Fruit fly (Drosophila melanogaster) whole organism: ENCODE results near the gene CG43844.

Experiments used
- CG8478 ChIP-seq: fragments of >200 bp; optimal IDR thresholded peaks from 2 replicates; lab custom pipeline; 2018; ENCODE audit warnings: inconsistent platforms
- Dll ChIP-seq: fragments of >200 bp; optimal IDR thresholded peaks from 2 replicates; lab custom pipeline; 2017
- EcR ChIP-seq, 2 experiments: fragments of >200 bp; optimal IDR thresholded peaks; 2 replicates each; lab custom pipeline; 2017; ENCODE audit warnings: missing biosample characterization in 2 of 2, missing genetic modification characterization in 2 of 2, missing genetic modification reagents in 2 of 2
- pan ChIP-seq: fragments of >200 bp; optimal IDR thresholded peaks from 2 replicates; lab custom pipeline; 2017
- psq ChIP-seq: fragments of >200 bp; optimal IDR thresholded peaks from 2 replicates; lab custom pipeline; 2017
- usp ChIP-seq: fragments of >200 bp; optimal IDR thresholded peaks from 2 replicates; lab custom pipeline; 2017; ENCODE audit warnings: missing biosample characterization, missing genetic modification characterization, mixed read lengths

The CG43844 gene

DNA sequence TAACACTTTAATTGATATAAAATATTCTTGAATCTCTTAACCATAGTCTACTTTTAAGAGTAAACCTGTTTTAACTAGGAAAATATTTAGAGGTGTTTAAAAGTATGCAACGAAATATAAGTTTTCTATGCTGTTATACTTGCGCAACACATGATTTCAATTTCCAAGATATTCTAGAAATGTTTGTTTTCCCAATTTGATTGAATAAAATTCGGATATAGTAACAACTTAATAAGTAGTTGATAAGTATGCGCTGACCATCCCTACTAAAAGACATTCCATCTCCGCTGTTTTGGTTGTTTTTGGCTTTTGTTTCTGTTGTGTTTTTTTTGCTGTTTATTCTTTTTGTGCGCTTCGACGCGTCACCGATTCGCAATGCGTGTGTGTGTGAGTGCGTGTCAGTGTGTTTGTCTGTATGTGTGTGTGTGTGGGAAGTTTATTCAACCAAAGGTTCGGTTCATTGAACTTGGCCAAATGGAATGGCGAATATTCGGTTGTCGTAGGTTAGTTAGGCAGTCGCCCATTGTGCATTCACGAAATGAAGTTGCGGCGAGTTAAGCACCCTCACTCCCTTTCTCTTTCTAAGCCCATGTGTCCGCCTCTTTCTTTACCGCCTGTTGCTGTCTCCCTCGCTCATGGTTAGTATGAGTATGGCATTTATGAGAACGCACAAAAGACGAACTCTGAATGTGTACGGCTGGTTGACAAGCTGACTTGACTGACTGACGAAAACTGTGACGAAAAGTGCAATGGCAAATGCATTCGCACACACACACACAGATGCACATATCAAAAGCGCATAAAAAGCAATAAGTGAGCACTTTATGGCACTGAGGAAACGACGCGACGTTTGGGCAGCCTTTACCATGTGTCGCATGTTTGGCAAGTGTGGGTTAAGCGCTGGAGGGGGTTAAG lies 6.9 kb downstream of the CG43844 start:
- TF ChIP-seq EcR (GFP tag; optimal IDR thresholded peaks at IDR 0.05; lab: Kevin White, UChicago) (peak; percentile 77 to 82), usp (no peak)

DNA sequence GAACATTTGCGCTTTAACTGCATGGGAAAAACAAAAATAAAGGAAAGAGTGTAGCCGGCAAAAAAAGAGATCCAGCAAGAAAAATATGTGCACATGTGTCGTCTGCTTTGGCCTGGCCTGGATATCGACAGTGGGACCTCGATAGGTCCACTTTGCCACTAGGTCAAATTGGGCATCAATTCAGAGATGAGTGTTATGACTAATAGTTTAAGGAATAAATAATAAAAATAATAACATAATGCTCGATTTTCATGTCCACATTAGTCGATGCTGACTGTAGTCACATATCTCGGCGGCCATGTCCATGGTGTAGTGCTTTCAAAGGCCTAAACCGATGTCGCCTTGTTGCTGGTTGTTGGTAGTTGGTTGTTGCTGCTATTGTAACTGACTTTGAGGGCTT lies 8.2 kb downstream of the CG43844 start:
- no peak for TF ChIP-seq pan (lab: Kevin White, UChicago)

DNA sequence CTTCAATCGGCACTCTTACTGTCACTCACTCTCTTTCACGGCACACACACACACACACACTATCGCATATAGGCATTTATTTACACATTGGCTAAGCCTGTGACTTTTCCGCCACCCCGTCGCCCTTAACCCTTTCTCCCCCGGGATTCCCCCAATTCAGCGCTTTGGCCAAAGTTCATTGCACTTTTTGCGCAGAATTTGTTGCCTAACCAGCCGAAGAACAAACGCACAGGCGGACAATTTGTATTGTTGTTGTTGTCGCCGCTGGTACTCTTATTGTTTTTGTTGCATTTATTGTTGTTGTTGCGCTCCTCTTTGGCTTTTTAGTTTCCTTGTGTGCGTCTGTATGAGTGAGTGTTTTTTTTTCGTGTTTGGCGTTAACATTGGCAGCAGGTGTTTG lies 9.4 kb downstream of the CG43844 start:
- TF ChIP-seq usp, result no peak
- peak; percentile 59 to 85 for TF ChIP-seq EcR (GFP tag; optimal IDR thresholded peaks at IDR 0.05; lab: Kevin White, UChicago)

DNA sequence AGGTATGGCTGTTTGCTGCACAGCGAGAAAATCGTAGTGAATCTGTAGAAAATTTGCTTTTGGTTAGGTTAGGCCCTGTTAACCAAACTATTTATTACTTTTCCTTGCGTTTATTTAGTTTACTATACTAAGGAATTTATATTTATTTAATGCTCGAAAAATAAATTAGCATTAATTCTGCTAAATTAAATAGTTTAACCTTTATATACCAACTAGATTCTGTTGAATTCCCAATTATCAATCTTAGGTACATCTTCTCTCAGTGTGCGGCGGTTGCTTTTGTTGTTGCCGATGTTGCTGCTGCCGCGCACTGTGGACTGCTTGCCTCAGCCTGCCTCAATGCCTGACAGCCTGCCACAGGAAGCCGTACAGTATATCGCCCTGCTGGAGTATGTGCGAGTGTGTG lies 9.8 kb downstream of the CG43844 start:
- TF ChIP-seq EcR (GFP tag; optimal IDR thresholded peaks at IDR 0.05; lab: Kevin White, UChicago), result no peak
- TF ChIP-seq Dll (lab: Kevin White, UChicago), result no peak
- no peak for TF ChIP-seq usp
- TF ChIP-seq psq (lab: Kevin White, UChicago), result no peak
- no peak for TF ChIP-seq pan (lab: Kevin White, UChicago)
- TF ChIP-seq CG8478 (lab: Kevin White, UChicago), result no peak

DNA sequence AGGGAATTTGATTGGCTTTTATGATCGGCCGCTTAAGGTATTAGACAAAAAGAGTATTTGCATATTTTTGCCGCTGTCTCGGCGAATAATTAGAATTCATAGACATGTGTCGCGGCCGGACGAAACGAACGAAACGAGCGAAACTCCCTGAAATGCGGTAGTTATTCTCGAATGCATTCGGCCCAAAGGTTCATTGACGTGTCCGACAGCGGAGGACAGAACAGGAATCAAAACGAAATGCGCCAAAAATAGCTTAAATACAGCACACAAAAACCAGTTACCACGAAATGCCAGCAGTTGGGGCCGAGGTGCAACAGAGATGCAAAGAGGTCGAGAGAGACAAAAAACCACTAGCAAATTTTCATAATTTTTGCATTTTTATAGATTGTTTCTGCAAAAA lies 15.0 kb downstream of the CG43844 start:
- TF ChIP-seq usp (no peak), Dll (lab: Kevin White, UChicago) (no peak), psq (lab: Kevin White, UChicago) (no peak), pan (lab: Kevin White, UChicago) (no peak), CG8478 (lab: Kevin White, UChicago) (no peak), EcR (GFP tag; optimal IDR thresholded peaks at IDR 0.05; lab: Kevin White, UChicago) (peak; percentile 34 to 77)

DNA sequence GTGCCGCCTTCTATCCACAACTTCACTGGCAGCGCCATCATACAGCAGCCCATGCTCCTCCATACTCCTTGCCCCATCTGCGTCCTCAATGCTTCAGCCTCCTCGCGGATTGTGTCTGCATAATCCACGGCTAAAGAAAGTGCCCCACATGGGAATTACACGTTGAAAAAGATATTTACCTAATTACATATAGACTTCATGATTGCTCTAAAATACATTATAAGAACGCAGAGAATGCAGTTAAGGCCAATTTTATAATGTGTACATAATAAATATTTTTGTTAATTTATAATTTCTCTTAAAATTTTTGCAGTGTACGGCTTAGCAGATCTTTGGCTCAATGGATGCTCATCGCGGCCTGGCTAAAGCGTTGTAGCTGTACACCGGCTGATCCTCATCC lies 16.3 kb downstream of the CG43844 start:
- TF ChIP-seq psq (lab: Kevin White, UChicago) (no peak), CG8478 (lab: Kevin White, UChicago) (no peak), Dll (lab: Kevin White, UChicago) (no peak), pan (lab: Kevin White, UChicago) (no peak), usp (no peak), EcR (GFP tag; optimal IDR thresholded peaks at IDR 0.05; lab: Kevin White, UChicago) (no peak)

DNA sequence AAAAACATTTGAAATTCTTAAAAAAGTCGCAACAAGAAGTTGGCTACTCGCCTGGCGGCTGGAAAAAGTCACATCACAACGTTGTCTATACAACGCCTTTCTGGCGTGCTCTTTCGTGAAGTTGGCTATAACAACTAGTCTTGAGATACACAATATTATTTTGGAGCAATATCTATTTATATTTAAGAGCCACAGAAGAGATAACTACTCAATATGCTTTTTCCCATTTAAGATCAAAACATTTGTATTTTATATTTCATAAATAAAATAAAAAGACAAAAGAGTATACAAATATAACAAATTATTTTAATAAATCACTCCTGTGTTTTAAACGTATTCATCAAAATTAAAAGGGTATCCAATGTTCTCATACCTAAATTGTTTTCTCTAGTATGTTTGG lies 17.5 kb downstream of the CG43844 start:
- TF ChIP-seq EcR (GFP tag; optimal IDR thresholded peaks at IDR 0.05; lab: Kevin White, UChicago) (no peak), pan (lab: Kevin White, UChicago) (no peak), psq (lab: Kevin White, UChicago) (no peak), CG8478 (lab: Kevin White, UChicago) (no peak), Dll (lab: Kevin White, UChicago) (no peak), usp (no peak)

DNA sequence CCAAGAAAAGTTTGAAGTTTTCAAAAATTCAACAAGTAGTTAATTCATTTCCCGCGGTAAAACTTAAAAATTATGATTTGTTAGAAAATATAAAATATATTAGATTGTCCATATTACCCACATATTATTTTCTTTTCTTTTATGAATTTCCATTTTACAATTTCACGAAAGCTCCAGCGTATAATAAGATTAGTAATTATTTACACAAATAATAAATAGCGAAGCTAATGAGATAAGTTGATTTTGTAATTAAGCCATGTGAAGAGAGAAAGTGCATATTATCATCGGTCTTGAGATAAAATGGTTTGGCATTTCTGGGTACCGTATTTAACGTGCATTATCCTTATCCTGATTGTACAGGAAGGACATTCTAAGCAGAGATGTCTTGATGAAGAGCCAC lies 22.2 kb downstream of the CG43844 start, which contains the start of gene Qsox3:
TSS of gene Qsox3 (plus strand) at position 301 of the 400 bp plus-strand sequence.
- TF ChIP-seq usp (no peak), EcR (GFP tag; optimal IDR thresholded peaks at IDR 0.05; lab: Kevin White, UChicago) (no peak), CG8478 (lab: Kevin White, UChicago) (no peak), Dll (lab: Kevin White, UChicago) (no peak), psq (lab: Kevin White, UChicago) (no peak), pan (lab: Kevin White, UChicago) (no peak)

DNA sequence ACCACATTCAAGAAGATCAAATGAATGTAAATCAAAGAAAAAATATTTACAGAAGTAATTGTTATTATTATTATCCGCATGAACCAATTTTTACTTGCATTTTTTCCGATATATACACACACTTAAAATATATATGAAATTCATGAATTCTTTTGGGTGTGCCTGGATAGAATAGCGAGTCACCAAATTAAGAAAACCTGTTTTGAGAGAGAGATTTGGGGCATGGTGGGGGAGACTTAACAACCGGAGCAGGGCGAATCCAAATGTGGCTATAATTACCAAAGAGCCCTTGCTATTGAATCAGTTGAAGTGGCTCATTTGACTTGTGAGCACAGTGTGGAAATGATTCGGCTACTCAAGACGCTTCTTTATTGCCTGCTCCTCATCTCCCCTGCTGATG lies 24.1 kb downstream of the CG43844 start, which contains the start of gene Qsox2:
TSS of gene Qsox2 (plus strand) at position 301 of the 400 bp plus-strand sequence.
- TF ChIP-seq Dll (lab: Kevin White, UChicago) (no peak), CG8478 (lab: Kevin White, UChicago) (no peak), psq (lab: Kevin White, UChicago) (no peak), EcR (GFP tag; optimal IDR thresholded peaks at IDR 0.05; lab: Kevin White, UChicago) (no peak), usp (no peak), pan (lab: Kevin White, UChicago) (no peak)

DNA sequence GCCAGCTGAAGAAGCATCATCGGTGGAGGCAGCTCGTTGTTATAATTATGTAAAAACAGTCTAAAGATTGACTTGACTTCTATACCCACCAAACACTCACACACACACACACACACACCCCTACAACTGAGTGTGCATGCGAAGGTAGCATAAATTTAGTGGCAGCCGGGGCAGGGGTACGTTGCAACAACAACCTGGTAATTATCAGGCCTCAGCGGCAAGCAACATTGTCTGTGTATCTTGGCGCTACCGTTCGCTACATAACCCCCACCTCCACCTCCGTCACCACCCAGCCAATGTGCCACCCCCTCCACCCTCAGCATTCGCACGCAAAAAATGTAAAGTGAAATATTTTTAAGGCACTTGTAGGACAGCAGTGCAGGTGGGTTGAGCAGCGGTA lies 27.6 kb downstream of the CG43844 start:
- no peak for TF ChIP-seq psq (lab: Kevin White, UChicago)
- no peak for TF ChIP-seq pan (lab: Kevin White, UChicago)
- TF ChIP-seq EcR (GFP tag; optimal IDR thresholded peaks at IDR 0.05; lab: Kevin White, UChicago), result no peak
- TF ChIP-seq CG8478 (lab: Kevin White, UChicago), result no peak
- TF ChIP-seq usp, result no peak
- TF ChIP-seq Dll (lab: Kevin White, UChicago), result no peak

DNA sequence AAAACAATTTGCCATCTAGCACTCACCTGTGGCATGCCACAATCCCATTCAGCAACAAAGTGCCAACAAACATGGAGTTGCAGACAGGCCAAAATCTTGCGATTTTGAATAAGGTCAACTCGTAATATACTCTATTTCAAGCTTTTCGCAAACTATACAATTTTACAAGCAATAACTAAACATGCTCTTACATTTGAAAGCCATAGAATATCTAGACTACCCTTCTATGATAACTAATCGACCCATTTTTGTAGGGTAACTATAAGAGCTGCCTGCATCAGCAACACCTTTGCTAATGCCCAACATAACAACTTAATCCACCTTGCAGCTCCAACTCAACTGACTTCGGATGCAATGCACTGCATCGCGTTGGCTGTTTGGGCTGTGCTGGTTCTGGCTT lies 31.2 kb downstream of the CG43844 start:
- no peak for TF ChIP-seq pan (lab: Kevin White, UChicago)
- no peak for TF ChIP-seq CG8478 (lab: Kevin White, UChicago)
- no peak for TF ChIP-seq Dll (lab: Kevin White, UChicago)
- TF ChIP-seq usp, result no peak
- TF ChIP-seq psq (lab: Kevin White, UChicago), result no peak
- TF ChIP-seq EcR (GFP tag; optimal IDR thresholded peaks at IDR 0.05; lab: Kevin White, UChicago), result no peak

DNA sequence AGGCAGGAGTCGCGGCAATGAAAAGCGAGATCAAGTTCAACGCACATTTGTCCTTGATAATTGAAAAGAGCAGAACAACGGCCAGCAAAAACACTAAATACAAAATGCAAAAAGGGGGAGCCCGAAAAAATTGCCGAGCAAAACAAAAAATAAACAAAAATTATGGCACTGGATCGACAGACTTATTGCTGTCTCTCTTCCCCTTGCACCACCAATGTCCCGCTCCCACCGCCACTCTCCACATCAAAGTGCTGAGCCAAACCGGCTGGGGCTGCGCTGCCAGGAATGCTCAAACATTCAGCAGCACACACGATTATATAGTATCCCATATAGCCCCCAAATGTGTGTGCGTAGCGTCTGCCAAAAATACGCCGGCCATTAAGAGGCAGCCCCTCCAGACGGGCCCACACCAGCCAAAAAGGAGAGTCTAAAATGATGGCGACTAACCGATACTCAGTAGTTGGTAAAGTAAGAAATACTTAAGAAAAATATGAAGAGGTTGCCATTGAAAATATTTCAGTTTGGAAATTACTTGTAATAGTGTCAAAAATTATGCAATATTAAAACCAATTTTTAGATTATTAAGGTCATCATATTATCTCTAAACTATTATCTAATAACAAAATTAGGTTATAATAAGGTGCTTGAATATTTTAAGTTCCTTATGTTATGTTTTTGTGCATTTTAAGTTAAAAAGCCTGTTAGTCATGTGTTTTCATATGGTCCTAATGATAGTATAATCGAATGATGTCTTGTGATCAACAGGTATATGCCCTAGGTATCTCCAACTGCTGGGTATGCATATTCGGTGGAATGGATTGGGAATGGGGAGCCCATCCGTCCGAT lies 32.2 kb downstream of the CG43844 start:
- TF ChIP-seq pan (lab: Kevin White, UChicago) (peak; percentile 91), EcR (GFP tag; optimal IDR thresholded peaks at IDR 0.05; lab: Kevin White, UChicago) (peak in 1 of 2 experiments; percentile 12), Dll (lab: Kevin White, UChicago) (no peak)
